Fruit fly (Drosophila melanogaster) whole organism, adult: ENCODE results near the gene APC4.

ENCODE experiments used
- CG11617 ChIP-seq: fragments of 200-800 bp; sonication (Bioruptor generic); optimal IDR thresholded peaks from 2 replicates; lab custom pipeline; 2017; ENCODE audit warnings: mild to moderate bottlenecking, missing biosample characterization, missing genetic modification reagents, missing genetic modification characterization
- CG12768 ChIP-seq: fragments of 200-800 bp; sonication (Bioruptor generic); optimal IDR thresholded peaks from 2 replicates; lab custom pipeline; 2017; ENCODE audit warnings: missing biosample characterization, missing genetic modification characterization, mild to moderate bottlenecking, moderate library complexity, missing genetic modification reagents
- CG1620 ChIP-seq: fragments of 200-800 bp; sonication (Bioruptor generic); optimal IDR thresholded peaks from 2 replicates; lab custom pipeline; 2016; ENCODE audit warnings: missing biosample characterization, missing genetic modification characterization
- CG33017 ChIP-seq: fragments of 200-800 bp; sonication (Bioruptor generic); optimal IDR thresholded peaks from 2 replicates; lab custom pipeline; 2018; ENCODE audit warnings: missing biosample characterization, mild to moderate bottlenecking, missing genetic modification characterization, moderate library complexity
- CG5204 ChIP-seq: fragments of 200-800 bp; sonication (Bioruptor generic); optimal IDR thresholded peaks from 2 replicates; lab custom pipeline; 2016; ENCODE audit warnings: missing biosample characterization, missing genetic modification characterization
- CG7101 ChIP-seq: fragments of 200-800 bp; sonication (Bioruptor generic); optimal IDR thresholded peaks from 2 replicates; lab custom pipeline; 2018; ENCODE audit warnings: missing biosample characterization, mild to moderate bottlenecking, missing genetic modification characterization, moderate library complexity
- Hr96 ChIP-seq: fragments of 200-800 bp; sonication (Bioruptor generic); optimal IDR thresholded peaks from 2 replicates; lab custom pipeline; 2016; ENCODE audit warnings: missing biosample characterization, missing genetic modification characterization
- cic ChIP-seq: fragments of 200-800 bp; sonication (Bioruptor generic); optimal IDR thresholded peaks from 2 replicates; lab custom pipeline; 2017; ENCODE audit warnings: missing biosample characterization, mild to moderate bottlenecking, missing genetic modification characterization, moderate library complexity
- ovo ChIP-seq: fragments of 200-800 bp; sonication (Bioruptor generic); optimal IDR thresholded peaks from 2 replicates; lab custom pipeline; 2016; ENCODE audit warnings: missing biosample characterization, missing genetic modification characterization
- pad ChIP-seq: fragments of 200-800 bp; sonication (Bioruptor generic); optimal IDR thresholded peaks from 3 replicates; lab custom pipeline; 2017; ENCODE audit warnings: missing biosample characterization, missing genetic modification characterization, mild to moderate bottlenecking, moderate library complexity, missing genetic modification reagents
- tj ChIP-seq: fragments of 200-800 bp; sonication (Bioruptor generic); optimal IDR thresholded peaks from 3 replicates; lab custom pipeline; 2017; ENCODE audit warnings: missing biosample characterization, mild to moderate bottlenecking, missing genetic modification characterization, moderate library complexity

APC4 gene

dm6 chrX:9134241-9134849 lies 51.6 kb downstream of the APC4 start:
- TF ChIP-seq CG5204 (GFP tag; lab: Kevin White, UChicago) (no peak), pad (GFP tag; lab: Kevin White, UChicago) (peak; percentile 71), CG1620 (GFP tag; lab: Kevin White, UChicago) (no peak), tj (GFP tag; lab: Kevin White, UChicago) (peak; percentile 79), cic (GFP tag; lab: Kevin White, UChicago) (no peak), ovo (peak; percentile 24)

- TF ChIP-seq CG33017 (tag; lab: Kevin White, UChicago) (peak; percentile 27), CG11617 (GFP tag; lab: Kevin White, UChicago) (peak; percentile 3), tj (GFP tag; lab: Kevin White, UChicago) (no peak), CG7101 (tag; lab: Kevin White, UChicago) (peak; percentile 19), Hr96 (GFP tag; lab: Kevin White, UChicago) (no peak), CG12768 (GFP tag; lab: Kevin White, UChicago) (peak; percentile 25), pad (GFP tag; lab: Kevin White, UChicago) (no peak)
Measured at dm6 chrX:9134922-9135453, 52.3 kb downstream of the APC4 start, which contains the start of gene fend. Gene fend (minus strand): TSS chrX:9135099.
